Fruit fly (Drosophila melanogaster): ENCODE data around the gene Stam.

Gene Stam

dm6 chr2L:10858064-10859047 lies at the start of gene Stam, which contains the start of gene aurB (continued):
- TF ChIP-seq CG17385 (GFP tag; optimal IDR thresholded peaks at IDR 0.05) (peak; percentile 48), B-H2 (GFP tag; optimal IDR thresholded peaks at IDR 0.05) (peak; percentile 42), otp (GFP tag; IDR thresholded peaks at IDR 0.05) (no peak), grn (GFP tag; optimal IDR thresholded peaks at IDR 0.05) (peak; percentile 75), CG31441 (GFP tag; IDR thresholded peaks at IDR 0.05) (peak; percentile 89), dm (GFP tag; optimal IDR thresholded peaks at IDR 0.05) (no peak), bigmax (GFP tag; optimal IDR thresholded peaks at IDR 0.05) (no peak), zen (tag; optimal IDR thresholded peaks at IDR 0.05) (peak; percentile 53), CG3065 (GFP tag; optimal IDR thresholded peaks at IDR 0.05) (peak; percentile 9), peb (GFP tag; IDR thresholded peaks at IDR 0.05) (no peak), pros (GFP tag; optimal IDR thresholded peaks at IDR 0.05) (no peak), Atf6 (GFP tag; IDR thresholded peaks at IDR 0.05) (no peak; the same call in 1 of the 2 replicates), fd3F (GFP tag; optimal IDR thresholded peaks at IDR 0.05) (peak; percentile 40), CG1529 (GFP tag; optimal IDR thresholded peaks at IDR 0.05) (peak; percentile 8), CG42726 (GFP tag; IDR thresholded peaks at IDR 0.05; ENCODE audit: partially characterized antibody) (no peak), sd (tag; optimal IDR thresholded peaks at IDR 0.05) (peak; percentile 31), Dad (GFP tag; optimal IDR thresholded peaks at IDR 0.05) (no peak), CG13296 (GFP tag; optimal IDR thresholded peaks at IDR 0.05) (peak; percentile 64), esg (GFP tag; conservative IDR thresholded peaks at IDR 0.05) (no peak; the same call in 1 of the 2 replicates), aop (GFP tag; IDR thresholded peaks at IDR 0.05) (no peak), Hsf (GFP tag; optimal IDR thresholded peaks at IDR 0.05) (no peak), crp (GFP tag; optimal IDR thresholded peaks at IDR 0.05) (no peak), cg (GFP tag; optimal IDR thresholded peaks at IDR 0.05) (no peak), Abd-B (GFP tag; optimal IDR thresholded peaks at IDR 0.05) (peak; percentile 52), chn (GFP tag; optimal IDR thresholded peaks at IDR 0.05) (no peak), Gsc (GFP tag; IDR thresholded peaks at IDR 0.05) (no peak), gfzf (GFP tag; optimal IDR thresholded peaks at IDR 0.05) (peak; percentile 64), CG2120 (GFP tag; optimal IDR thresholded peaks at IDR 0.05) (peak; percentile 31), CG32532 (GFP tag; IDR thresholded peaks at IDR 0.05) (peak; percentile 60), Sry-δ (GFP tag; optimal IDR thresholded peaks at IDR 0.05) (no peak), CG17912 (GFP tag; optimal IDR thresholded peaks at IDR 0.05) (no peak), stwl (tag; optimal IDR thresholded peaks at IDR 0.05) (peak; percentile 16), CG9609 (GFP tag; optimal IDR thresholded peaks at IDR 0.05) (no peak), CG11456 (GFP tag; IDR thresholded peaks at IDR 0.05) (no peak), CG15479 (GFP tag; optimal IDR thresholded peaks at IDR 0.05) (no peak), ken (GFP tag; IDR thresholded peaks at IDR 0.05) (no peak), CG18619 (GFP tag; optimal IDR thresholded peaks at IDR 0.05) (peak; percentile 40), CG7372 (GFP tag; IDR thresholded peaks at IDR 0.05) (no peak), chif (GFP tag; optimal IDR thresholded peaks at IDR 0.05) (no peak), CG10654 (GFP tag; optimal IDR thresholded peaks at IDR 0.05) (peak; percentile 22), cato (GFP tag; optimal IDR thresholded peaks at IDR 0.05; ENCODE audit: borderline replicate concordance) (peak; percentile 54), dmrt99B (tag; optimal IDR thresholded peaks at IDR 0.05) (peak; percentile 61), Doc2 (GFP tag; IDR thresholded peaks at IDR 0.05) (no peak), tin (GFP tag; optimal IDR thresholded peaks at IDR 0.05) (peak; percentile 12), B-H1 (GFP tag; IDR thresholded peaks at IDR 0.05) (no peak), CG11696 (GFP tag; IDR thresholded peaks at IDR 0.05) (no peak), Dip3 (GFP tag; optimal IDR thresholded peaks at IDR 0.05) (no peak), ash1 (GFP tag; optimal IDR thresholded peaks at IDR 0.05) (no peak), Deaf1 (tag; optimal IDR thresholded peaks at IDR 0.05) (peak; percentile 10)
